Worm (Caenorhabditis elegans) whole organism, L4 larva: ENCODE measurements around the gene emc-3.

Source experiments
- F49E8.2 ChIP-seq: sonication (generic microtip); optimal IDR thresholded peaks from 2 replicates; lab custom pipeline; 2016; ENCODE audit warnings: missing compliant biosample characterization, mild to moderate bottlenecking, missing genetic modification characterization, borderline replicate concordance
- ama-1 ChIP-seq: fragments of 150-350 bp; optimal IDR thresholded peaks from 2 replicates; lab custom pipeline; 2014; ENCODE audit warnings: inconsistent platforms, mixed read lengths
- ceh-32 ChIP-seq: sonication (generic microtip); optimal IDR thresholded peaks from 2 replicates; lab custom pipeline; 2016; ENCODE audit warnings: mild to moderate bottlenecking, missing genetic modification characterization, missing compliant biosample characterization; ENCODE audit not compliant: poor library complexity
- egl-27 ChIP-seq: sonication (generic microtip); optimal IDR thresholded peaks from 3 replicates; lab custom pipeline; 2017; ENCODE audit warnings: missing biosample characterization, missing genetic modification reagents, missing genetic modification characterization
- gei-8 ChIP-seq: fragments of 200-800 bp; sonication (Bioruptor generic); optimal IDR thresholded peaks from 2 replicates; lab custom pipeline; 2018; ENCODE audit warnings: mild to moderate bottlenecking, missing genetic modification characterization, missing compliant biosample characterization
- lin-39 ChIP-seq: fragments of 150-350 bp; optimal IDR thresholded peaks from 2 replicates; lab custom pipeline; 2014; ENCODE audit warnings: missing biosample characterization, missing genetic modification reagents, missing genetic modification characterization
- nhr-76 ChIP-seq: fragments of 150-350 bp; optimal IDR thresholded peaks from 2 replicates; lab custom pipeline; 2014; ENCODE audit warnings: missing biosample characterization, missing genetic modification characterization
- pha-4 ChIP-seq, 2 experiments: fragments of 150-350 bp in 1 of 2; fragments of 200-800 bp in 1 of 2; sonication (Bioruptor generic) in 1 of 2; IDR thresholded peaks in 1 of 2; optimal IDR thresholded peaks in 1 of 2; 2 replicates each; pipeline versions ENCODE4 v1.3.6 to Lab custom; 2014 to 2022; ENCODE audit warnings: missing genetic modification characterization in 2 of 2, missing genetic modification reagents in 2 of 2, missing biosample characterization in 1 of 2, missing compliant biosample characterization in 1 of 2
- set-16 ChIP-seq: fragments of 200-800 bp; sonication (Bioruptor generic); IDR thresholded peaks from 2 replicates; pipeline ENCODE4 v1.3.6; 2022; ENCODE audit warnings: missing genetic modification reagents, missing genetic modification characterization, missing compliant biosample characterization
- skn-1 ChIP-seq: fragments of 150-350 bp; optimal IDR thresholded peaks from 2 replicates; lab custom pipeline; 2014; ENCODE audit warnings: missing biosample characterization, missing genetic modification characterization

DNA sequence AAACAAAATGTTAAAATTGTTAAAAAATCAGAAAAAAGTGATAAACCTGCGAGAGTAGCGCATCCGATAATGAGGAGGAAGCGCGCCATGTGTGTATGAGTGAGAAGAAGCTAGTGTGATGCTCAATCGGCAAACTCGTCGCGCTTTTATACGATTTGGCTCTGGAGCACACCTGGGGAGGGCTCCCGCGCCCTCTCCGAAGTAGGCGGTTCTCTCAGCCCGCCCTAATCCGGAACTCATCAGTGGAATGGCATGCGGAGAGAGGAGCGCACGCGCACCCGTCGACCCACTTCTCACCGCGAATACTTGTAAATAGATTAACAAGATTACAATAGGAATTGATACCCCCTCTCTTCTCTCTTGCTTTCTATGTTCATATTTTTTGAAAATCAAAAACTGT is 50.4 kb downstream of the emc-3 start, which contains the start of gene pqn-74:
- TF ChIP-seq skn-1 (tag; lab: Kevin White, UChicago) (no peak), pha-4 (GFP tag; IDR thresholded peaks at IDR 0.05; lab: Robert Waterston, UW) (no peak), pha-4 (tag; optimal IDR thresholded peaks at IDR 0.05; lab: Kevin White, UChicago) (no peak), ama-1 (lab: Kevin White, UChicago) (no peak), lin-39 (tag; lab: Kevin White, UChicago) (no peak), egl-27 (tag; lab: Kevin White, UChicago) (no peak), F49E8.2 (tag; lab: Kevin White, UChicago) (no peak), gei-8 (GFP tag; lab: Kevin White, UChicago) (no peak), ceh-32 (tag; lab: Kevin White, UChicago) (no peak), nhr-76 (no peak), set-16 (GFP tag; lab: Robert Waterston, UW) (peak; percentile 85)
